Worm (Caenorhabditis elegans) whole organism, L1 larva: ENCODE measurements around the gene ptr-22.
A peak's percentile ranks its signal among the peaks of the same experiment; 100 is the strongest.

Experiments
- C04F5.9 ChIP-seq: sonication (generic microtip); optimal IDR thresholded peaks from 2 replicates; lab custom pipeline; 2016; ENCODE audit warnings: missing genetic modification characterization, missing compliant biosample characterization
- C16A3.4 ChIP-seq: fragments of 150-350 bp; optimal IDR thresholded peaks from 2 replicates; lab custom pipeline; 2014; ENCODE audit warnings: missing biosample characterization, missing genetic modification characterization
- F16B12.6 ChIP-seq: fragments of 150-350 bp; optimal IDR thresholded peaks from 2 replicates; lab custom pipeline; 2014; ENCODE audit warnings: missing biosample characterization, missing genetic modification characterization
- Y116A8C.19 ChIP-seq: sonication (generic microtip); optimal IDR thresholded peaks from 2 replicates; lab custom pipeline; 2016; ENCODE audit warnings: missing compliant biosample characterization, missing genetic modification characterization, borderline replicate concordance
- aly-2 ChIP-seq: fragments of 150-350 bp; optimal IDR thresholded peaks from 2 replicates; lab custom pipeline; 2014; ENCODE audit warnings: missing biosample characterization, missing genetic modification characterization
- blmp-1 ChIP-seq: fragments of 150-350 bp; optimal IDR thresholded peaks from 2 replicates; lab custom pipeline; 2014; ENCODE audit warnings: missing biosample characterization, missing genetic modification characterization
- ceh-8 ChIP-seq: fragments of 200-800 bp; sonication (Bioruptor generic); optimal IDR thresholded peaks from 2 replicates; lab custom pipeline; 2018; ENCODE audit warnings: mild to moderate bottlenecking, missing genetic modification characterization, moderate library complexity, missing compliant biosample characterization
- dpl-1 ChIP-seq, 3 experiments: fragments of 150-350 bp in 2 of 3; sonication (generic microtip) in 1 of 3; optimal IDR thresholded peaks; 2 replicates each; lab custom pipeline; 2014 to 2017; ENCODE audit warnings: missing biosample characterization in 3 of 3, missing genetic modification characterization in 3 of 3, missing genetic modification reagents in 3 of 3
- dsc-1 ChIP-seq: sonication (generic microtip); optimal IDR thresholded peaks from 2 replicates; lab custom pipeline; 2016; ENCODE audit warnings: mild to moderate bottlenecking, missing genetic modification characterization, missing compliant biosample characterization
- efl-1 ChIP-seq, 4 experiments: fragments of 150-350 bp; optimal IDR thresholded peaks in 3 of 4; peaks in 1 of 4; 1 replicate in 1 of 4; 2 replicates in 3 of 4; lab custom pipeline; 2014; ENCODE audit warnings: missing biosample characterization in 2 of 4, missing genetic modification characterization in 2 of 4, missing genetic modification reagents in 2 of 4
- efl-3 ChIP-seq: fragments of 200-800 bp; sonication (Bioruptor generic); optimal IDR thresholded peaks from 2 replicates; lab custom pipeline; 2018; ENCODE audit warnings: mild to moderate bottlenecking, missing genetic modification characterization, missing compliant biosample characterization
- egl-13 ChIP-seq: sonication (generic microtip); optimal IDR thresholded peaks from 2 replicates; lab custom pipeline; 2016; ENCODE audit warnings: missing genotype, missing genetic modification reagents, missing genetic modification characterization, missing compliant biosample characterization
- elt-2 ChIP-seq: sonication (generic microtip); optimal IDR thresholded peaks from 2 replicates; lab custom pipeline; 2016; ENCODE audit warnings: missing genetic modification characterization, mild to moderate bottlenecking, inconsistent platforms, missing compliant biosample characterization, missing genetic modification reagents
- elt-3 ChIP-seq, 6 experiments: fragments of 150-350 bp in 1 of 6; sonication (generic microtip); optimal IDR thresholded peaks; 2 replicates each; lab custom pipeline; 2017 to 2018; ENCODE audit warnings: missing biosample characterization in 6 of 6, missing genetic modification characterization in 6 of 6, inconsistent platforms in 1 of 6
- ets-5 ChIP-seq: fragments of 200-800 bp; sonication (Bioruptor generic); IDR thresholded peaks from 2 replicates; pipeline ENCODE4 v1.3.6; 2022; ENCODE audit warnings: missing genetic modification characterization, missing compliant biosample characterization
- fos-1 ChIP-seq: fragments of 150-350 bp; optimal IDR thresholded peaks from 2 replicates; lab custom pipeline; 2014; ENCODE audit warnings: missing biosample characterization, missing genetic modification characterization
- hlh-17 ChIP-seq: fragments of 200-800 bp; sonication (Bioruptor generic); optimal IDR thresholded peaks from 2 replicates; lab custom pipeline; 2018; ENCODE audit warnings: missing genetic modification characterization, mild to moderate bottlenecking, missing compliant biosample characterization, moderate library complexity, borderline replicate concordance
- irx-1 ChIP-seq: sonication (generic microtip); optimal IDR thresholded peaks from 2 replicates; lab custom pipeline; 2016; ENCODE audit warnings: missing genetic modification characterization, missing compliant biosample characterization
- isw-1 ChIP-seq: fragments of 200-800 bp; sonication (Bioruptor generic); IDR thresholded peaks from 2 replicates; pipeline ENCODE4 v1.3.6; 2022; ENCODE audit warnings: missing genetic modification characterization, missing compliant biosample characterization
- lin-13 ChIP-seq: fragments of 150-350 bp; optimal IDR thresholded peaks from 2 replicates; lab custom pipeline; 2014; ENCODE audit warnings: missing biosample characterization, missing genetic modification reagents, missing genetic modification characterization
- lin-15B ChIP-seq: fragments of 150-350 bp; sonication (generic microtip); optimal IDR thresholded peaks from 3 replicates; lab custom pipeline; 2014; ENCODE audit warnings: missing biosample characterization, missing genetic modification characterization
- lin-35 ChIP-seq, 2 experiments: fragments of 150-350 bp; optimal IDR thresholded peaks; 2 replicates each; lab custom pipeline; 2014; ENCODE audit warnings: missing biosample characterization in 2 of 2, missing genetic modification characterization in 2 of 2, missing genetic modification reagents in 2 of 2
- lir-3 ChIP-seq: sonication (generic microtip); optimal IDR thresholded peaks from 2 replicates; lab custom pipeline; 2016; ENCODE audit warnings: mild to moderate bottlenecking, missing genetic modification characterization, moderate library complexity, missing compliant biosample characterization; ENCODE audit not compliant: poor library complexity
- lsy-2 ChIP-seq, 2 experiments: fragments of 150-350 bp; optimal IDR thresholded peaks; 2 replicates each; lab custom pipeline; 2014; ENCODE audit warnings: missing biosample characterization in 2 of 2, missing genetic modification characterization in 2 of 2
- mdl-1 ChIP-seq, 2 experiments: fragments of 150-350 bp; optimal IDR thresholded peaks; 2 replicates each; lab custom pipeline; 2014 to 2017; ENCODE audit warnings: missing biosample characterization in 2 of 2, missing genetic modification characterization in 2 of 2, inconsistent platforms in 1 of 2
- mef-2 ChIP-seq: fragments of 150-350 bp; optimal IDR thresholded peaks from 2 replicates; lab custom pipeline; 2014; ENCODE audit warnings: missing biosample characterization, missing genetic modification characterization
- mep-1 ChIP-seq: fragments of 150-350 bp; optimal IDR thresholded peaks from 2 replicates; lab custom pipeline; 2014; ENCODE audit warnings: missing biosample characterization, missing genetic modification characterization
- nhr-11 ChIP-seq: fragments of 150-350 bp; optimal IDR thresholded peaks from 2 replicates; lab custom pipeline; 2014; ENCODE audit warnings: missing biosample characterization, missing genetic modification characterization
- nhr-12 ChIP-seq: sonication (generic microtip); optimal IDR thresholded peaks from 2 replicates; lab custom pipeline; 2017; ENCODE audit warnings: missing biosample characterization, missing genetic modification characterization
- nhr-19 ChIP-seq: fragments of 200-800 bp; sonication (Bioruptor generic); conservative IDR thresholded peaks from 2 replicates; pipeline ENCODE4 v1.3.6; 2022; ENCODE audit warnings: missing genetic modification characterization, missing compliant biosample characterization
- nhr-20 ChIP-seq: sonication (generic microtip); optimal IDR thresholded peaks from 2 replicates; lab custom pipeline; 2016; ENCODE audit warnings: mild to moderate bottlenecking, missing genetic modification characterization, missing compliant biosample characterization
- nhr-28 ChIP-seq: fragments of 150-350 bp; optimal IDR thresholded peaks from 2 replicates; lab custom pipeline; 2014; ENCODE audit warnings: missing biosample characterization, missing genetic modification characterization
- nhr-47 ChIP-seq: sonication (generic microtip); optimal IDR thresholded peaks from 2 replicates; lab custom pipeline; 2016; ENCODE audit warnings: mild to moderate bottlenecking, missing genetic modification characterization, moderate library complexity, missing compliant biosample characterization
- nhr-77 ChIP-seq: fragments of 150-350 bp; optimal IDR thresholded peaks from 2 replicates; lab custom pipeline; 2014; ENCODE audit warnings: missing biosample characterization, missing genetic modification characterization
- nhr-84 ChIP-seq: sonication (generic microtip); optimal IDR thresholded peaks from 2 replicates; lab custom pipeline; 2017; ENCODE audit warnings: missing biosample characterization, missing genetic modification characterization
- nhr-85 ChIP-seq: sonication (generic microtip); peaks from one replicate; lab custom pipeline; 2016; ENCODE audit warnings: missing genetic modification characterization, inconsistent platforms, missing compliant biosample characterization
- pqm-1 ChIP-seq: sonication (generic microtip); optimal IDR thresholded peaks from 3 replicates; lab custom pipeline; 2017; ENCODE audit warnings: missing biosample characterization, missing genetic modification characterization
- skn-1 ChIP-seq: fragments of 150-350 bp; optimal IDR thresholded peaks from 2 replicates; lab custom pipeline; 2014; ENCODE audit warnings: missing biosample characterization, missing genetic modification characterization
- snpc-4 ChIP-seq: fragments of 150-350 bp; optimal IDR thresholded peaks from 2 replicates; lab custom pipeline; 2014; ENCODE audit warnings: missing biosample characterization, missing genetic modification characterization
- snu-23 ChIP-seq: sonication (generic microtip); optimal IDR thresholded peaks from 2 replicates; lab custom pipeline; 2016; ENCODE audit warnings: missing genetic modification characterization, missing compliant biosample characterization
- sox-4 ChIP-seq: sonication (generic microtip); optimal IDR thresholded peaks from 2 replicates; lab custom pipeline; 2016; ENCODE audit warnings: missing genetic modification characterization, missing compliant biosample characterization
- sptf-1 ChIP-seq: fragments of 150-350 bp; optimal IDR thresholded peaks from 2 replicates; lab custom pipeline; 2014; ENCODE audit warnings: missing biosample characterization, missing genetic modification characterization
- swsn-7 ChIP-seq: sonication (generic microtip); optimal IDR thresholded peaks from 2 replicates; lab custom pipeline; 2016; ENCODE audit warnings: missing genetic modification characterization, missing compliant biosample characterization
- tlp-1 ChIP-seq: fragments of 150-350 bp; optimal IDR thresholded peaks from 2 replicates; lab custom pipeline; 2014; ENCODE audit warnings: missing biosample characterization, missing genetic modification characterization
- unc-62 ChIP-seq: fragments of 150-350 bp; optimal IDR thresholded peaks from 2 replicates; lab custom pipeline; 2014; ENCODE audit warnings: missing biosample characterization, missing genetic modification reagents, missing genetic modification characterization
- unc-86 ChIP-seq: sonication (generic microtip); optimal IDR thresholded peaks from 2 replicates; lab custom pipeline; 2016; ENCODE audit warnings: missing genetic modification characterization, missing compliant biosample characterization
- xbp-1 ChIP-seq: sonication (generic microtip); optimal IDR thresholded peaks from 2 replicates; lab custom pipeline; 2016; ENCODE audit warnings: missing genetic modification characterization, missing compliant biosample characterization
- zag-1 ChIP-seq: fragments of 150-350 bp; optimal IDR thresholded peaks from 2 replicates; lab custom pipeline; 2014; ENCODE audit warnings: missing biosample characterization, missing genetic modification characterization
- zip-4 ChIP-seq: fragments of 200-800 bp; sonication (Bioruptor generic); optimal IDR thresholded peaks from 2 replicates; lab custom pipeline; 2018; ENCODE audit warnings: mild to moderate bottlenecking, missing genetic modification characterization, moderate library complexity, missing compliant biosample characterization

ptr-22 gene

ce11 chrV:18901530-18901929 lies 29.6 kb downstream of the ptr-22 start (continued):
- TF ChIP-seq ceh-8 (no peak), lin-35 (GFP tag; optimal IDR thresholded peaks at IDR 0.05; lab: Kevin White, UChicago) (peak in 1 of 2 experiments; percentile 42), snu-23 (peak; percentile 42), sox-4 (tag; lab: Kevin White, UChicago) (no peak), efl-3 (GFP tag; lab: Kevin White, UChicago) (no peak), Y116A8C.19 (tag; lab: Kevin White, UChicago) (no peak), sptf-1 (no peak), isw-1 (no peak), nhr-19 (no peak), zip-4 (GFP tag; lab: Kevin White, UChicago) (peak; percentile 93), nhr-84 (tag; lab: Kevin White, UChicago) (no peak), ets-5 (GFP tag; lab: Robert Waterston, UW) (no peak), mep-1 (tag; lab: Kevin White, UChicago) (no peak), nhr-28 (no peak), lin-13 (GFP tag; lab: Kevin White, UChicago) (no peak), pqm-1 (tag; lab: Kevin White, UChicago) (no peak), mdl-1 (tag; optimal IDR thresholded peaks at IDR 0.05; lab: Kevin White, UChicago) (no peak), tlp-1 (no peak), nhr-47 (tag; lab: Kevin White, UChicago) (no peak), dpl-1 (GFP tag; optimal IDR thresholded peaks at IDR 0.05; lab: Kevin White, UChicago) (peak in 1 of 3 experiments; percentile 0), elt-2 (tag; lab: Kevin White, UChicago) (peak; percentile 37), irx-1 (tag; lab: Kevin White, UChicago) (no peak), hlh-17 (no peak), nhr-11 (no peak), dsc-1 (tag; lab: Kevin White, UChicago) (no peak), snpc-4 (tag; lab: Kevin White, UChicago) (no peak), C16A3.4 (tag; lab: Kevin White, UChicago) (no peak), lir-3 (tag; lab: Kevin White, UChicago) (no peak), skn-1 (tag; lab: Kevin White, UChicago) (peak; percentile 10), nhr-77 (no peak), nhr-12 (no peak), aly-2 (tag; lab: Kevin White, UChicago) (no peak), efl-1 (optimal IDR thresholded peaks at IDR 0.05; lab: Kevin White, UChicago) (peak; percentile 17 to 31), efl-1 (GFP tag; optimal IDR thresholded peaks at IDR 0.05 in 1 of 2; lab: Kevin White, UChicago) (peak in 1 of 2 experiments; percentile 79), lin-15B (tag; lab: Kevin White, UChicago) (no peak), mef-2 (tag; lab: Kevin White, UChicago) (no peak), C04F5.9 (tag; lab: Kevin White, UChicago) (no peak), fos-1 (tag; lab: Kevin White, UChicago) (no peak)
- TF ChIP-seq, all 84 proteins: peak for 11

DNA sequence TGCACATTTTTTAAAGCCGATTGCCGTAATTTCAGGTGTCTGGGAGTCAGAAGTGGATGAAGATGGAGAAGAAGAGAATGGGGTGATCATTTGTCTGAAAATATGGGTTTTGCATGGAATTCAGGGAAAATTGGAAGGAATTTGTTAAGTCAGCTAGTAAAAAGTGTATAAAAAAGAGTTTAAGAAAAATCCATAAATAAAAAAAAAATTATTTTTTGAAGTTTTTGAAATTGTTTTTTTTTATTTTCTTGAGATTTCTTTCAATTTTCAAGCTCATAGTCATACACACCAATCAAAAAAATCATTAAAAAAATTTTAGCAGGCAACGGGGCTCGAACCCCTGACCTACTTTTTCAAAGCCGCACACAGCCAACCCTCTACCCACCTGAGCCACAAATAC lies 30.7 kb downstream of the ptr-22 start, which contains the start of gene nhr-243:
Gene nhr-243, minus strand, starts transcription at position 101 of the 400 bp plus-strand sequence.
- TF ChIP-seq efl-1 (optimal IDR thresholded peaks at IDR 0.05; lab: Kevin White, UChicago), result no peak
- TF ChIP-seq efl-1 (GFP tag; optimal IDR thresholded peaks at IDR 0.05 in 1 of 2; lab: Kevin White, UChicago), result peak in 1 of 2 experiments; percentile 49
- TF ChIP-seq ceh-8, result no peak

- no peak for TF ChIP-seq sptf-1
- peak; percentile 57 for TF ChIP-seq xbp-1 (tag; lab: Kevin White, UChicago)
- TF ChIP-seq skn-1 (tag; lab: Kevin White, UChicago), result peak; percentile 55
- TF ChIP-seq elt-3 (tag; optimal IDR thresholded peaks at IDR 0.05; lab: Kevin White, UChicago), result peak in 2 of 6 experiments; percentile 5 to 9
- peak; percentile 67 to 71 for TF ChIP-seq lsy-2 (tag; optimal IDR thresholded peaks at IDR 0.05; lab: Kevin White, UChicago)
- TF ChIP-seq F16B12.6 (tag; lab: Kevin White, UChicago), result peak; percentile 11
- peak; percentile 67 for TF ChIP-seq snu-23
- TF ChIP-seq blmp-1 (tag; lab: Kevin White, UChicago), result peak; percentile 26
- peak; percentile 81 for TF ChIP-seq nhr-19
- peak; percentile 3 for TF ChIP-seq aly-2 (tag; lab: Kevin White, UChicago)
- peak; percentile 69 for TF ChIP-seq swsn-7 (tag; lab: Kevin White, UChicago)
- peak; percentile 42 for TF ChIP-seq unc-86 (tag; lab: Kevin White, UChicago)
- TF ChIP-seq unc-62 (GFP tag; lab: Kevin White, UChicago), result no peak
- TF ChIP-seq nhr-85, result peak; percentile 77
- TF ChIP-seq lin-15B (tag; lab: Kevin White, UChicago), result no peak
- TF ChIP-seq nhr-84 (tag; lab: Kevin White, UChicago), result no peak
- peak; percentile 65 for TF ChIP-seq dsc-1 (tag; lab: Kevin White, UChicago)
- no peak for TF ChIP-seq egl-13 (tag; lab: Kevin White, UChicago)
- TF ChIP-seq zip-4 (GFP tag; lab: Kevin White, UChicago), result no peak
- no peak for TF ChIP-seq zag-1 (tag; lab: Kevin White, UChicago)
- peak; percentile 65 for TF ChIP-seq nhr-20
- TF ChIP-seq elt-2 (tag; lab: Kevin White, UChicago), result no peak
Measured at ce11 chrV:18894924-18895388, 36.2 kb downstream of the ptr-22 start, which contains the start of gene emb-4. TSS of gene emb-4 (minus strand) at chrV:18894974.
